Fruit fly (Drosophila melanogaster) whole organism, embryonic: Measurements from ENCODE around the gene PolA1.

Source experiments
- Abd-B ChIP-seq: fragments of 200-800 bp; sonication (Bioruptor generic); optimal IDR thresholded peaks from 2 replicates; lab custom pipeline; 2018; ENCODE audit warnings: missing biosample characterization, mild to moderate bottlenecking, missing genetic modification characterization, moderate library complexity
- Asciz ChIP-seq: fragments of 200-800 bp; sonication (Bioruptor generic); optimal IDR thresholded peaks from 2 replicates; lab custom pipeline; 2017; ENCODE audit warnings: missing biosample characterization, mild to moderate bottlenecking, missing genetic modification characterization, missing genetic modification reagents
- CG10147 ChIP-seq: fragments of 200-800 bp; sonication (Bioruptor generic); optimal IDR thresholded peaks from 2 replicates; lab custom pipeline; 2019; ENCODE audit warnings: missing biosample characterization, mild to moderate bottlenecking, missing genetic modification characterization, moderate library complexity
- CG10959 ChIP-seq: fragments of 200-800 bp; sonication (Bioruptor generic); IDR thresholded peaks from 2 replicates; pipeline ENCODE4 v1.3.6; 2022; ENCODE audit warnings: missing biosample characterization, missing genetic modification characterization
- CG12299 ChIP-seq: fragments of 200-800 bp; sonication (Bioruptor generic); optimal IDR thresholded peaks from 2 replicates; lab custom pipeline; 2018; ENCODE audit warnings: missing biosample characterization, mild to moderate bottlenecking, missing genetic modification characterization
- CG14667 ChIP-seq: fragments of 200-800 bp; sonication (Bioruptor generic); IDR thresholded peaks from 2 replicates; pipeline ENCODE4 v1.3.6; 2022; ENCODE audit warnings: missing biosample characterization, missing genetic modification characterization
- CG16815 ChIP-seq: fragments of 200-800 bp; sonication (Bioruptor generic); optimal IDR thresholded peaks from 3 replicates; lab custom pipeline; 2017; ENCODE audit warnings: missing biosample characterization, mild to moderate bottlenecking, missing genetic modification characterization
- CG17186 ChIP-seq: fragments of 200-800 bp; sonication (Bioruptor generic); optimal IDR thresholded peaks from 3 replicates; lab custom pipeline; 2017; ENCODE audit warnings: missing biosample characterization, missing genetic modification reagents, missing genetic modification characterization
- CG17385 ChIP-seq: fragments of 200-800 bp; sonication (Bioruptor generic); optimal IDR thresholded peaks from 3 replicates; lab custom pipeline; 2018; ENCODE audit warnings: missing biosample characterization, mild to moderate bottlenecking, missing genetic modification characterization
- CG17612 ChIP-seq: fragments of 200-800 bp; sonication (Bioruptor generic); IDR thresholded peaks from 2 replicates; pipeline ENCODE4 v1.3.6; 2022; ENCODE audit warnings: missing biosample characterization, missing genetic modification characterization
- CG2129 ChIP-seq: fragments of 200-800 bp; sonication (Bioruptor generic); IDR thresholded peaks from 2 replicates; pipeline ENCODE4 v1.3.6; 2022; ENCODE audit warnings: missing biosample characterization, missing genetic modification characterization; ENCODE audit not compliant: partially characterized antibody
- CG2199 ChIP-seq: fragments of 200-800 bp; sonication (Bioruptor generic); IDR thresholded peaks from 3 replicates; pipeline ENCODE4 v1.3.6; 2022; ENCODE audit warnings: missing biosample characterization, missing genetic modification characterization
- CG31441 ChIP-seq: fragments of 200-800 bp; sonication (Bioruptor generic); IDR thresholded peaks from 2 replicates; pipeline ENCODE4 v1.3.6; 2022; ENCODE audit warnings: missing biosample characterization, missing genetic modification characterization
- CG33213 ChIP-seq: fragments of 200-800 bp; sonication (Bioruptor generic); optimal IDR thresholded peaks from 3 replicates; lab custom pipeline; 2016; ENCODE audit warnings: missing biosample characterization, missing genetic modification characterization
- CG3726 ChIP-seq: fragments of 200-800 bp; sonication (Bioruptor generic); IDR thresholded peaks from 3 replicates; pipeline ENCODE4, ENCODE4 v1.3.6; 2022; ENCODE audit warnings: missing biosample characterization, missing genetic modification characterization
- CG6175 ChIP-seq: fragments of 200-800 bp; sonication (Bioruptor generic); IDR thresholded peaks from 3 replicates; pipeline ENCODE4 v1.3.6; 2022; ENCODE audit warnings: missing biosample characterization, missing genetic modification characterization
- CG6272 ChIP-seq: fragments of 200-800 bp; sonication (Bioruptor generic); IDR thresholded peaks from 2 replicates; pipeline ENCODE4 v1.3.6; 2022; ENCODE audit warnings: missing biosample characterization, missing genetic modification characterization
- CG6689 ChIP-seq: fragments of 200-800 bp; sonication (Bioruptor generic); IDR thresholded peaks from 2 replicates; pipeline ENCODE4 v1.3.6; 2022; ENCODE audit warnings: missing biosample characterization, missing genetic modification characterization
- CG7372 ChIP-seq: fragments of 200-800 bp; sonication (Bioruptor generic); IDR thresholded peaks from 2 replicates; pipeline ENCODE4 v1.3.6; 2022; ENCODE audit warnings: missing biosample characterization, missing genetic modification characterization
- CG7745 ChIP-seq: fragments of 200-800 bp; sonication (Bioruptor generic); optimal IDR thresholded peaks from 2 replicates; lab custom pipeline; 2018; ENCODE audit warnings: missing biosample characterization, mild to moderate bottlenecking, missing genetic modification characterization, moderate library complexity
- CG8290 ChIP-seq, 3 experiments: fragments of 200-800 bp; sonication (Bioruptor generic); optimal IDR thresholded peaks; 2 replicates each; lab custom pipeline; 2016 to 2019; ENCODE audit warnings: missing biosample characterization in 3 of 3, missing genetic modification characterization in 3 of 3, mild to moderate bottlenecking in 2 of 3, moderate library complexity in 1 of 3
- CG8944 ChIP-seq: fragments of 200-800 bp; sonication (Bioruptor generic); optimal IDR thresholded peaks from 3 replicates; lab custom pipeline; 2016; ENCODE audit warnings: missing biosample characterization, missing genetic modification characterization
- CG9817 ChIP-seq: fragments of 200-800 bp; sonication (Bioruptor generic); optimal IDR thresholded peaks from 2 replicates; lab custom pipeline; 2018; ENCODE audit warnings: missing biosample characterization, mild to moderate bottlenecking, missing genetic modification characterization, moderate library complexity
- Deaf1 ChIP-seq: fragments of 200-800 bp; optimal IDR thresholded peaks from 3 replicates; lab custom pipeline; 2019; ENCODE audit warnings: missing biosample characterization, mild to moderate bottlenecking, missing genetic modification characterization, moderate library complexity
- Elba2 ChIP-seq: fragments of 200-800 bp; sonication (Bioruptor generic); optimal IDR thresholded peaks from 3 replicates; lab custom pipeline; 2016; ENCODE audit warnings: missing biosample characterization, missing genetic modification characterization
- GATAe ChIP-seq: fragments of 200-800 bp; sonication (Bioruptor generic); conservative IDR thresholded peaks from 2 replicates; pipeline ENCODE4 v1.3.6; 2022; ENCODE audit warnings: missing biosample characterization, missing genetic modification characterization
- Jarid2 ChIP-seq: fragments of 200-800 bp; sonication (Bioruptor generic); optimal IDR thresholded peaks from 3 replicates; lab custom pipeline; 2017; ENCODE audit warnings: mild to moderate bottlenecking, missing biosample characterization, missing genetic modification reagents, missing genetic modification characterization
- MESR4 ChIP-seq: fragments of 200-800 bp; sonication (Bioruptor generic); optimal IDR thresholded peaks from 2 replicates; lab custom pipeline; 2018; ENCODE audit warnings: missing biosample characterization, mild to moderate bottlenecking, missing genetic modification characterization, moderate library complexity
- MTF-1 ChIP-seq: fragments of 200-800 bp; sonication (Bioruptor generic); optimal IDR thresholded peaks from 2 replicates; lab custom pipeline; 2018; ENCODE audit warnings: missing biosample characterization, mild to moderate bottlenecking, missing genetic modification characterization, borderline replicate concordance
- Med ChIP-seq: fragments of 200-800 bp; sonication (Bioruptor generic); peaks from one replicate; lab custom pipeline; 2016; ENCODE audit warnings: missing biosample characterization, missing genetic modification characterization, mild to moderate bottlenecking, inconsistent platforms, moderate library complexity
- Opbp ChIP-seq: fragments of 200-800 bp; sonication (Bioruptor generic); IDR thresholded peaks from 3 replicates; pipeline ENCODE4 v1.3.6; 2022; ENCODE audit warnings: missing biosample characterization, missing genetic modification characterization; ENCODE audit not compliant: partially characterized antibody
- Pdp1 ChIP-seq, 2 experiments: fragments of 200-800 bp; sonication (Bioruptor generic); optimal IDR thresholded peaks; 3 replicates each; lab custom pipeline; 2016; ENCODE audit warnings: missing biosample characterization in 2 of 2, missing genetic modification characterization in 2 of 2, mild to moderate bottlenecking in 1 of 2, moderate library complexity in 1 of 2
- Sox102F ChIP-seq: fragments of 200-800 bp; sonication (Bioruptor generic); optimal IDR thresholded peaks from 2 replicates; lab custom pipeline; 2018; ENCODE audit warnings: missing biosample characterization, mild to moderate bottlenecking, missing genetic modification characterization, moderate library complexity
- Spps ChIP-seq: fragments of 200-800 bp; sonication (Bioruptor generic); optimal IDR thresholded peaks from 2 replicates; lab custom pipeline; 2018; ENCODE audit warnings: missing biosample characterization, mild to moderate bottlenecking, missing genetic modification characterization
- btn ChIP-seq: fragments of 200-800 bp; sonication (Bioruptor generic); optimal IDR thresholded peaks from 2 replicates; lab custom pipeline; 2016; ENCODE audit warnings: missing biosample characterization, missing genetic modification characterization
- cg ChIP-seq: fragments of 200-800 bp; sonication (Bioruptor generic); optimal IDR thresholded peaks from 3 replicates; lab custom pipeline; 2019; ENCODE audit warnings: missing biosample characterization, mild to moderate bottlenecking, missing genetic modification characterization, moderate library complexity
- chif ChIP-seq, 2 experiments: fragments of 200-800 bp; sonication (Bioruptor generic); optimal IDR thresholded peaks; 3 replicates each; lab custom pipeline; 2016; ENCODE audit warnings: missing biosample characterization in 2 of 2, missing genetic modification characterization in 2 of 2
- crol ChIP-seq: fragments of 200-800 bp; sonication (Bioruptor generic); IDR thresholded peaks from 2 replicates; pipeline ENCODE4 v1.3.6; 2022; ENCODE audit warnings: missing biosample characterization, missing genetic modification characterization
- gsb-n ChIP-seq: fragments of 200-800 bp; sonication (Bioruptor generic); optimal IDR thresholded peaks from 3 replicates; lab custom pipeline; 2018; ENCODE audit warnings: missing biosample characterization, mild to moderate bottlenecking, missing genetic modification characterization
- hkb ChIP-seq, 2 experiments: fragments of 200-800 bp in 1 of 2; fragments of >200 bp in 1 of 2; sonication (Bioruptor generic) in 1 of 2; IDR thresholded peaks in 1 of 2; optimal IDR thresholded peaks in 1 of 2; 2 replicates each; pipeline versions ENCODE4 v1.3.6 to Lab custom; 2017 to 2022; ENCODE audit warnings: missing biosample characterization in 1 of 2, missing genetic modification characterization in 1 of 2
- knrl ChIP-seq: fragments of 200-800 bp; sonication (Bioruptor generic); IDR thresholded peaks from 3 replicates; pipeline ENCODE4 v1.3.6; 2022; ENCODE audit warnings: missing biosample characterization, missing genetic modification characterization; ENCODE audit not compliant: partially characterized antibody
- pita ChIP-seq: fragments of 200-800 bp; sonication (Bioruptor generic); optimal IDR thresholded peaks from 2 replicates; lab custom pipeline; 2017; ENCODE audit warnings: missing biosample characterization, mild to moderate bottlenecking, missing genetic modification characterization
- sd ChIP-seq: fragments of 200-800 bp; sonication (Bioruptor generic); optimal IDR thresholded peaks from 3 replicates; lab custom pipeline; 2018; ENCODE audit warnings: missing biosample characterization, mild to moderate bottlenecking, missing genetic modification characterization, moderate library complexity
- sens ChIP-seq: fragments of 200-800 bp; sonication (Bioruptor generic); peaks from one replicate; lab custom pipeline; 2016; ENCODE audit warnings: missing biosample characterization, missing genetic modification characterization
- slou ChIP-seq: fragments of 200-800 bp; sonication (Bioruptor generic); optimal IDR thresholded peaks from 3 replicates; lab custom pipeline; 2016; ENCODE audit warnings: missing biosample characterization, missing genetic modification characterization
- ssp ChIP-seq: fragments of 200-800 bp; sonication (Bioruptor generic); IDR thresholded peaks from 2 replicates; pipeline ENCODE4 v1.3.6; 2022; ENCODE audit warnings: missing biosample characterization, missing genetic modification characterization
- tll ChIP-seq, 2 experiments: fragments of 200-800 bp in 1 of 2; fragments of >200 bp in 1 of 2; sonication (Bioruptor generic) in 1 of 2; optimal IDR thresholded peaks; 2 replicates each; lab custom pipeline; 2017 to 2019; ENCODE audit warnings: missing biosample characterization in 2 of 2, missing genetic modification characterization in 2 of 2, mild to moderate bottlenecking in 1 of 2, moderate library complexity in 1 of 2
- toy ChIP-seq: fragments of 200-800 bp; sonication (Bioruptor generic); IDR thresholded peaks from 2 replicates; pipeline ENCODE4 v1.3.6; 2022; ENCODE audit warnings: missing biosample characterization, missing genetic modification characterization
- twi ChIP-seq: fragments of 200-800 bp; optimal IDR thresholded peaks from 2 replicates; lab custom pipeline; 2019; ENCODE audit warnings: missing biosample characterization, mild to moderate bottlenecking, missing genetic modification characterization, moderate library complexity
- wek ChIP-seq: fragments of 200-800 bp; sonication (Bioruptor generic); optimal IDR thresholded peaks from 3 replicates; lab custom pipeline; 2018; ENCODE audit warnings: missing biosample characterization, mild to moderate bottlenecking, missing genetic modification characterization, moderate library complexity

Gene PolA1

dm6 chr3R:21660659-21661126 is 10.9 kb downstream of the PolA1 start, which contains the start of gene E2f1 (continued):
- TF ChIP-seq GATAe (GFP tag; lab: Robert Waterston, UW) = no peak
- TF ChIP-seq CG16815 (GFP tag; lab: Kevin White, UChicago) = no peak
- no peak for TF ChIP-seq Jarid2 (GFP tag; lab: Kevin White, UChicago)
- TF ChIP-seq gsb-n = no peak
- TF ChIP-seq Opbp = peak; percentile 89
- no peak for TF ChIP-seq CG9817 (tag; lab: Kevin White, UChicago)
- TF ChIP-seq CG8290 (GFP tag; optimal IDR thresholded peaks at IDR 0.05; lab: Kevin White, UChicago) = peak; percentile 8
- peak in 1 of 2 experiments; percentile 44 for TF ChIP-seq CG8290 (tag; optimal IDR thresholded peaks at IDR 0.05; lab: Kevin White, UChicago)
- no peak for TF ChIP-seq CG14667 (GFP tag; lab: Robert Waterston, UW)
- no peak for TF ChIP-seq CG6175 (GFP tag; lab: Robert Waterston, UW)
- no peak for TF ChIP-seq Abd-B (GFP tag; lab: Kevin White, UChicago)
- TF ChIP-seq Deaf1 (tag; lab: Kevin White, UChicago) = peak; percentile 59
- no peak for TF ChIP-seq pita (GFP tag; lab: Kevin White, UChicago)
- TF ChIP-seq CG6689 (GFP tag; lab: Robert Waterston, UW) = no peak
- no peak for TF ChIP-seq Sox102F
- no peak for TF ChIP-seq CG6272
- TF ChIP-seq CG10959 (GFP tag; lab: Robert Waterston, UW) = no peak
- TF ChIP-seq CG31441 (GFP tag; lab: Robert Waterston, UW) = no peak
- TF ChIP-seq btn (GFP tag; lab: Kevin White, UChicago) = no peak
- no peak for TF ChIP-seq CG10147 (GFP tag; lab: Kevin White, UChicago)
- peak; percentile 47 for TF ChIP-seq CG17186 (GFP tag; lab: Kevin White, UChicago)
- TF ChIP-seq Spps (tag; lab: Kevin White, UChicago) = no peak
- TF ChIP-seq CG12299 (tag; lab: Kevin White, UChicago) = no peak
- TF ChIP-seq slou (GFP tag; lab: Kevin White, UChicago) = no peak
- no peak for TF ChIP-seq CG17612
- TF ChIP-seq hkb (optimal IDR thresholded peaks at IDR 0.05; lab: Kevin White, UChicago) = no peak
- TF ChIP-seq hkb (GFP tag; IDR thresholded peaks at IDR 0.05; lab: Robert Waterston, UW) = peak; percentile 10; the same call in 1 of the 2 replicates
- no peak for TF ChIP-seq Asciz (GFP tag; lab: Kevin White, UChicago)
- peak; percentile 30 for TF ChIP-seq MTF-1
- TF ChIP-seq CG2129 (GFP tag; lab: Robert Waterston, UW) = peak; percentile 35; the same call in 1 of the 2 replicates
- TF ChIP-seq sens (GFP tag; lab: Kevin White, UChicago) = peak; percentile 83
- peak; percentile 42 for TF ChIP-seq CG33213 (GFP tag; lab: Kevin White, UChicago)
- TF ChIP-seq chif (GFP tag; optimal IDR thresholded peaks at IDR 0.05; lab: Kevin White, UChicago) = no peak
- TF ChIP-seq CG8944 (GFP tag; lab: Kevin White, UChicago) = no peak
- no peak for TF ChIP-seq CG7372 (GFP tag; lab: Robert Waterston, UW)
- no peak for TF ChIP-seq CG3726 (GFP tag; lab: Robert Waterston, UW)

dm6 chr3R:21660054-21660453 is 11.5 kb downstream of the PolA1 start:
- TF ChIP-seq cg (GFP tag; lab: Kevin White, UChicago) (peak; percentile 80), ssp (GFP tag; lab: Robert Waterston, UW) (no peak), CG7745 (tag; lab: Kevin White, UChicago) (no peak), twi (tag; lab: Kevin White, UChicago) (peak; percentile 36), MESR4 (GFP tag; lab: Kevin White, UChicago) (peak; percentile 58), Med (GFP tag; lab: Kevin White, UChicago) (peak; percentile 1), knrl (no peak), toy (no peak), tll (GFP tag; optimal IDR thresholded peaks at IDR 0.05; lab: Kevin White, UChicago) (no peak), crol (0 out of 2 replicates have a peak, but pooled peaks have one; percentile 5), Pdp1 (GFP tag; optimal IDR thresholded peaks at IDR 0.05; lab: Kevin White, UChicago) (peak in 1 of 2 experiments; percentile 6), sd (tag; lab: Kevin White, UChicago) (peak; percentile 54), wek (GFP tag; lab: Kevin White, UChicago) (no peak), CG17385 (GFP tag; lab: Kevin White, UChicago) (peak; percentile 89), Elba2 (peak; percentile 32), CG2199 (GFP tag; lab: Robert Waterston, UW) (0 out of 3 replicates have a peak, but pooled peaks have one; percentile 15)
